Fruit fly (Drosophila melanogaster) whole organism, prepupa: ENCODE measurements around the gene CG3704.

Experiments
- CG11902 ChIP-seq: fragments of 200-800 bp; sonication (Bioruptor generic); optimal IDR thresholded peaks from 3 replicates; lab custom pipeline; 2016; ENCODE audit warnings: missing biosample characterization, missing genetic modification characterization
- CG31627 ChIP-seq: fragments of 200-800 bp; sonication (Bioruptor generic); optimal IDR thresholded peaks from 3 replicates; lab custom pipeline; 2016; ENCODE audit warnings: missing biosample characterization, missing genetic modification characterization
- CG34406 ChIP-seq: fragments of 200-800 bp; sonication (Bioruptor generic); optimal IDR thresholded peaks from 3 replicates; lab custom pipeline; 2016; ENCODE audit warnings: missing biosample characterization, missing genetic modification characterization
- CG3919 ChIP-seq: fragments of 200-800 bp; sonication (Bioruptor generic); optimal IDR thresholded peaks from 3 replicates; lab custom pipeline; 2016; ENCODE audit warnings: missing biosample characterization, missing genetic modification characterization
- CG4318 ChIP-seq: fragments of 200-800 bp; sonication (Bioruptor generic); optimal IDR thresholded peaks from 3 replicates; lab custom pipeline; 2017; ENCODE audit warnings: missing biosample characterization, mild to moderate bottlenecking, missing genetic modification characterization
- CG6854 ChIP-seq: fragments of 200-800 bp; sonication (Bioruptor generic); optimal IDR thresholded peaks from 2 replicates; lab custom pipeline; 2017; ENCODE audit warnings: missing biosample characterization, mild to moderate bottlenecking, missing genetic modification characterization
- Hr38 ChIP-seq: sonication (Bioruptor generic); optimal IDR thresholded peaks from 2 replicates; lab custom pipeline; 2016; ENCODE audit warnings: missing biosample characterization, missing genetic modification characterization
- Sox102F ChIP-seq: fragments of 200-800 bp; sonication (Bioruptor generic); optimal IDR thresholded peaks from 2 replicates; lab custom pipeline; 2016; ENCODE audit warnings: missing biosample characterization, mild to moderate bottlenecking, missing genetic modification characterization
- achi ChIP-seq: fragments of 200-800 bp; sonication (Bioruptor generic); optimal IDR thresholded peaks from 3 replicates; lab custom pipeline; 2016; ENCODE audit warnings: missing biosample characterization, missing genetic modification characterization
- acj6 ChIP-seq: fragments of 200-800 bp; sonication (Bioruptor generic); optimal IDR thresholded peaks from 3 replicates; lab custom pipeline; 2016; ENCODE audit warnings: missing biosample characterization, missing genetic modification characterization
- net ChIP-seq: fragments of 200-800 bp; sonication (Bioruptor generic); optimal IDR thresholded peaks from 3 replicates; lab custom pipeline; 2016; ENCODE audit warnings: missing biosample characterization, missing genetic modification characterization

DNA sequence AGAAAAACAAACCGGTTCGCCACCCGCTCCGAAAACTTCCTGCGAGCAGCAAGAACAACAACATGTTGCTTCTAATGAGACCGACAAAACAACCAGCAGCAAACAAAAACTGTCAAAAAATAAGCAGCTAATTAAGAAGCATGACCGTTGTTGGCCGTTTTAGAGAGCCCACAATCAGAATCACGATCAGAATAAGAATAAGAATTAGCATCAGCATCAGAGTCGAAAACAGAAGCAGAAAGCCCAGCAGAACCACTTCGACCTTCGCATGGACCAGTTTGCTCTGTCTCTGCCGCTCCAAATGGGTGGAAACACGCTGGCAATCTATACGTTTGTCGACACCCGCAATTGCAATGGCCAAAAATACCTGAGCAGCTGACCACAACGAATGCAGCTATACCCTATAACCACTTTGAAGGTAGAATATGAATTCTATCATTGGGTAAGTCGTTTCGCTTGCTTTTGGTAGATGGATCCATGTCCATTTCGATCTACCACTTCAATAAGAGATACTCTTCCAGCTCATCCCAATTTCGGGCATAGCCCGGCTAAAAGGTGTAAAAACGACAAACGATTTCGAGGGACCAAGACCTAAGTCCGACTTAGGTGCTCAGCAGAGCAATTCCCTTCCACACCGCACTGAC lies 41.1 kb downstream of the CG3704 start:
- TF ChIP-seq CG4318 (GFP tag; lab: Kevin White, UChicago) (no peak), net (GFP tag; lab: Kevin White, UChicago) (no peak), CG6854 (no peak), acj6 (GFP tag; lab: Kevin White, UChicago) (no peak), CG31627 (no peak), CG11902 (GFP tag; lab: Kevin White, UChicago) (no peak), achi (GFP tag; lab: Kevin White, UChicago) (no peak), CG3919 (GFP tag; lab: Kevin White, UChicago) (no peak), CG34406 (no peak), Sox102F (GFP tag; lab: Kevin White, UChicago) (no peak), Hr38 (GFP tag; lab: Kevin White, UChicago) (no peak)
